Worm (Caenorhabditis elegans) whole organism, L4/young adult: Measurements from ENCODE around the gene amdh-1.
A peak's percentile ranks its signal among the peaks of the same experiment; 100 is the strongest.

Source experiments
- W03F9.2 ChIP-seq: fragments of 150-350 bp; optimal IDR thresholded peaks from 2 replicates; lab custom pipeline; 2014; ENCODE audit warnings: missing biosample characterization, missing genetic modification characterization
- dao-5 ChIP-seq: sonication (generic microtip); optimal IDR thresholded peaks from 2 replicates; lab custom pipeline; 2016; ENCODE audit warnings: missing genotype, missing genetic modification characterization, moderate library complexity, missing compliant biosample characterization
- him-1 ChIP-seq: sonication (generic microtip); optimal IDR thresholded peaks from 2 replicates; lab custom pipeline; 2016; ENCODE audit warnings: missing genotype, missing genetic modification reagents, missing genetic modification characterization, missing compliant biosample characterization

Gene amdh-1

ce11 chrIII:6251511-6251910 lies at the start of gene amdh-1:
TSS of gene amdh-1 (plus strand) at chrIII:6251811.
- TF ChIP-seq W03F9.2 (tag; lab: Kevin White, UChicago) (no peak), him-1 (tag; lab: Kevin White, UChicago) (no peak), dao-5 (tag; lab: Kevin White, UChicago) (no peak)

ce11 chrIII:6202440-6202839 lies 49.2 kb upstream of the amdh-1 start:
- TF ChIP-seq him-1 (tag; lab: Kevin White, UChicago) (no peak), W03F9.2 (tag; lab: Kevin White, UChicago) (no peak)

- no peak for TF ChIP-seq him-1 (tag; lab: Kevin White, UChicago)
- TF ChIP-seq W03F9.2 (tag; lab: Kevin White, UChicago) = peak; percentile 90
These were observed 45.3 kb upstream of the amdh-1 start, which contains the start of the genes sna-3 and rps-3 for ce11 chrIII:6206161-6206853. TSS of gene sna-3 (minus strand) at chrIII:6206211. TSS of gene rps-3 (plus strand) at chrIII:6206803.

ce11 chrIII:6207046-6207445 lies 44.6 kb upstream of the amdh-1 start:
- no peak for TF ChIP-seq W03F9.2 (tag; lab: Kevin White, UChicago)
- TF ChIP-seq him-1 (tag; lab: Kevin White, UChicago) = no peak
- no peak for TF ChIP-seq dao-5 (tag; lab: Kevin White, UChicago)

ce11 chrIII:6207881-6208280 lies 43.7 kb upstream of the amdh-1 start, which contains the start of gene C23G10.2:
TSS of gene C23G10.2 (plus strand) at chrIII:6208064.
- TF ChIP-seq dao-5 (tag; lab: Kevin White, UChicago) (no peak), W03F9.2 (tag; lab: Kevin White, UChicago) (no peak), him-1 (tag; lab: Kevin White, UChicago) (no peak)

ce11 chrIII:6208984-6209383 lies 42.6 kb upstream of the amdh-1 start, which contains the start of gene C23G10.1:
TSS of gene C23G10.1 (plus strand) at chrIII:6209284.
- TF ChIP-seq dao-5 (tag; lab: Kevin White, UChicago) (no peak), him-1 (tag; lab: Kevin White, UChicago) (no peak)

- TF ChIP-seq him-1 (tag; lab: Kevin White, UChicago) = no peak
- no peak for TF ChIP-seq dao-5 (tag; lab: Kevin White, UChicago)
- TF ChIP-seq W03F9.2 (tag; lab: Kevin White, UChicago) = no peak
These were observed 41.3 kb upstream of the amdh-1 start for ce11 chrIII:6210215-6210822.

- TF ChIP-seq W03F9.2 (tag; lab: Kevin White, UChicago) (no peak), dao-5 (tag; lab: Kevin White, UChicago) (no peak), him-1 (tag; lab: Kevin White, UChicago) (no peak)
These were observed 37.7 kb upstream of the amdh-1 start, which contains the start of gene C23G10.10 for ce11 chrIII:6213915-6214314. TSS of gene C23G10.10 (minus strand) at chrIII:6214015.

ce11 chrIII:6215476-6215875 lies 36.1 kb upstream of the amdh-1 start, which contains the start of gene C23G10.11:
TSS of gene C23G10.11 (minus strand) at chrIII:6215576.
- no peak for TF ChIP-seq W03F9.2 (tag; lab: Kevin White, UChicago)
- no peak for TF ChIP-seq dao-5 (tag; lab: Kevin White, UChicago)
- no peak for TF ChIP-seq him-1 (tag; lab: Kevin White, UChicago)

ce11 chrIII:6215943-6216342 lies 35.7 kb upstream of the amdh-1 start:
- TF ChIP-seq him-1 (tag; lab: Kevin White, UChicago) = no peak
- TF ChIP-seq dao-5 (tag; lab: Kevin White, UChicago) = no peak
- no peak for TF ChIP-seq W03F9.2 (tag; lab: Kevin White, UChicago)

- no peak for TF ChIP-seq W03F9.2 (tag; lab: Kevin White, UChicago)
These were observed 34.7 kb upstream of the amdh-1 start, which contains the start of gene hot-4 for ce11 chrIII:6216833-6217466. TSS of gene hot-4 (plus strand) at chrIII:6217416.

ce11 chrIII:6221403-6221802 lies 30.2 kb upstream of the amdh-1 start:
- no peak for TF ChIP-seq him-1 (tag; lab: Kevin White, UChicago)
- TF ChIP-seq W03F9.2 (tag; lab: Kevin White, UChicago) = no peak
- TF ChIP-seq dao-5 (tag; lab: Kevin White, UChicago) = no peak

ce11 chrIII:6230870-6231269 lies 20.7 kb upstream of the amdh-1 start, which contains the start of gene esyt-2:
TSS of gene esyt-2 (minus strand) at chrIII:6230970.
- TF ChIP-seq him-1 (tag; lab: Kevin White, UChicago) (no peak), dao-5 (tag; lab: Kevin White, UChicago) (no peak), W03F9.2 (tag; lab: Kevin White, UChicago) (no peak)
